Comparison of ENCODE assay signal across 2 worm cellular contexts in the genomic region with DNA sequence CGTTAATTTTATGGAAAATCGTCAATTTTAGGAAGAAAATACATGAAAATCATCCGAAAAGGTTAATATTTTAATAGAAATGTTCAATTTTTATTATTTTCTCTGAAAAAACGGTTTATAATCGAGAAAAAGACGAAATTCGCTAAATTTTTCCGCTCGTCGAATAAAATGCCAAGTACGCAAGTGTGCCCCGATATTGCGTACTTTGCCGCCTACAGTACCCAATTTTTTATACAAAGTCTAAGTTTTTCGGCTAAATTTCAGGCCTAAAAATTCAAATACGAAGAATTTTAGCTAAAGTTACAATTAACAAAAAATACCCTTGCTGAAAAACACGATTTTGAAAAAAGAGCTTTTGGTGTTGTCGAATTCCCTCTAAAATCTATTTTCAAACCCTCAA.
TF ChIP-seq lines count a peak whose summit lies in the region.

No protein-coding gene starts in this region.

TF ChIP-seq in whole organism, L1 larva, 84 proteins besides CTCF, POLR2A, EP300 and RAD21:
- peak; percentile 5 for TF ChIP-seq nhr-85 (tag; lab: Kevin White, UChicago)
- no peak for TF ChIP-seq fkh-10 (GFP tag; optimal IDR thresholded peaks at IDR 0.05; lab: Kevin White, UChicago)

TF ChIP-seq in whole organism, young adult, 124 proteins besides CTCF, POLR2A, EP300 and RAD21:
- TF ChIP-seq ccch-3 (GFP tag; optimal IDR thresholded peaks at IDR 0.05; lab: Kevin White, UChicago) (no peak), D2030.7 (GFP tag; IDR thresholded peaks at IDR 0.05; lab: Robert Waterston, UW) (peak; percentile 48), lsl-1 (GFP tag; optimal IDR thresholded peaks at IDR 0.05; lab: Kevin White, UChicago) (peak; percentile 88), gei-17 (GFP tag; optimal IDR thresholded peaks at IDR 0.05; lab: Kevin White, UChicago) (no peak), dpff-1 (tag; optimal IDR thresholded peaks at IDR 0.05; lab: Kevin White, UChicago) (no peak), ceh-91 (GFP tag; IDR thresholded peaks at IDR 0.05; lab: Robert Waterston, UW) (0 out of 2 replicates have a peak, but pooled peaks have one; percentile 16), athp-1 (tag; optimal IDR thresholded peaks at IDR 0.05; lab: Kevin White, UChicago) (no peak), madf-6 (GFP tag; IDR thresholded peaks at IDR 0.05; lab: Robert Waterston, UW) (peak; percentile 63), F39B2.1 (GFP tag; IDR thresholded peaks at IDR 0.05; lab: Robert Waterston, UW) (no peak), xnd-1 (tag; optimal IDR thresholded peaks at IDR 0.05; lab: Kevin White, UChicago) (peak; percentile 56)
